Fruit fly (Drosophila melanogaster): ENCODE data around the gene Ids.
A peak's percentile ranks its signal among the peaks of the same experiment; 100 is the strongest.

Gene Ids

DNA sequence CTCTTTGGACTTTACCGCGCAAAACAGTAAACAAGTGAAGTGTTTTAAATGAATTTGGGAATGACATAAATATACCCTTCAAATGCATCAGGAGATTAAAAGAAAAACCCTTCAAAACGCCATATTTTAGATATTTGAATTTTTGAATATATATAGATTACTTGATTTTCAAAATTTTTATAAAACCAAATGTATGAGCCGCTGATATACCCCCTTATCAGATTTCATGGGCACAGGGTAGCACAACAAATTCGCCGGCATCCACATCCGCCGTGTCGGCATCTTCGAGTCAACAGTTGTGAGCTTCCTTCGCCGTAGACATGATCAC lies at the start of gene Ids (continued):
- peak; percentile 74 for TF ChIP-seq cyc (GFP tag; optimal IDR thresholded peaks at IDR 0.05)
- peak; percentile 65 for TF ChIP-seq Eip75B (GFP tag; optimal IDR thresholded peaks at IDR 0.05)
- TF ChIP-seq CG15336 (GFP tag; IDR thresholded peaks at IDR 0.05), result peak; percentile 85
- TF ChIP-seq Met (GFP tag; optimal IDR thresholded peaks at IDR 0.05), result peak; percentile 85
- TF ChIP-seq fd59A (GFP tag; optimal IDR thresholded peaks at IDR 0.05), result peak; percentile 30
- TF ChIP-seq CG9139 (GFP tag; optimal IDR thresholded peaks at IDR 0.05), result no peak
- TF ChIP-seq CG11762 (GFP tag; optimal IDR thresholded peaks at IDR 0.05; ENCODE audit: insufficient read depth), result peak; percentile 51

DNA sequence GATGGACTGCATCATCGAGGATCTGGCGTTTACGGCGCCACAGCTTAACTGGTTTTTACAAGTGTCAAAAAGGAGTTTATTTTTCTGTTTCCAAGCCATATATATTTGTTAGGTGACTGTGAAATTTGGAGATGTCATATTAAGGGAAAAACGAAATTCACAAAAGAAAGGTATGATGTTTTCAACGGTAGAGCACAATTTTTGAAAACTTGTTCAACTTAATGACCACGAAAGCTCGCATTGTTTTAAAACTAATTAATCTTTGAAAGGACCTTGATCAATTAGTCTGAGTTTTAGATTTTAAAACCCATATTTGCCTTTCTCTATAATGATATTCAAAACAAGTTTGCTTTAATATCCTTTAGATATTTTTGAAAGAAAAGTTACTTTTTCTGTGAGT lies 49.3 kb upstream of the Ids start, which contains the start of gene Strip:
Gene Strip (minus strand): TSS at position 101 of the 400 bp plus-strand sequence.
- TF ChIP-seq eg (GFP tag; IDR thresholded peaks at IDR 0.05), result no peak
- no peak for TF ChIP-seq CG11762 (GFP tag; optimal IDR thresholded peaks at IDR 0.05; ENCODE audit: insufficient read depth)
- TF ChIP-seq CG32006 (GFP tag; optimal IDR thresholded peaks at IDR 0.05), result no peak
- TF ChIP-seq esn (GFP tag; optimal IDR thresholded peaks at IDR 0.05), result no peak
- no peak for TF ChIP-seq CG3032 (tag; optimal IDR thresholded peaks at IDR 0.05)
- no peak for TF ChIP-seq CG6808 (GFP tag; optimal IDR thresholded peaks at IDR 0.05)
- TF ChIP-seq fkh (GFP tag; optimal IDR thresholded peaks at IDR 0.05), result no peak
- TF ChIP-seq CG10631 (GFP tag; optimal IDR thresholded peaks at IDR 0.05), result no peak
- no peak for TF ChIP-seq vri (GFP tag; optimal IDR thresholded peaks at IDR 0.05)
- TF ChIP-seq Ets96B (tag; optimal IDR thresholded peaks at IDR 0.05), result no peak
- TF ChIP-seq cyc (GFP tag; optimal IDR thresholded peaks at IDR 0.05), result no peak
- TF ChIP-seq CG8319 (GFP tag; optimal IDR thresholded peaks at IDR 0.05), result no peak
- TF ChIP-seq CG9139 (GFP tag; optimal IDR thresholded peaks at IDR 0.05), result no peak
- no peak for TF ChIP-seq Sox15 (GFP tag; optimal IDR thresholded peaks at IDR 0.05)
- TF ChIP-seq Eip78C (GFP tag), result no peak

DNA sequence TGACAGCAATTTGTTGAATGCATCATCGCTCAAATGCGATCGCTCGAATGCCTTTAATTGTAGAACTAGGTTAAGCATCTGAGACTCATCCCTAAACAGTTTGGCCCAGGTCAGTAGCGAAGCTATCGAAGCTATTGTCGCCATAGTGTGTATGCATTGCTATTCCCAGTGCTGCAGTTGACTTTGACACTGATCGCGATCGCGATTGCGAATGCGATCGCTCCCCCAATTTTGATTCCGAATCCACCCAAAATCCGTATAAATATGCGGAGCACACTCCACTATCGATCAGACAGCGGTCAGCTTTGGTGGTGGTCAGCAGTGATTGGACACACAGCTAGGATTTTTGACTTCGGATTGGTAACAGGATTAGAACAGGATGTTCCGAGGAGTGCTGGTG lies 48.3 kb upstream of the Ids start, which contains the start of gene CG14961:
Gene CG14961 (plus strand): TSS at position 301 of the 400 bp plus-strand sequence.
- TF ChIP-seq net (GFP tag; optimal IDR thresholded peaks at IDR 0.05), result no peak
- TF ChIP-seq CG8119 (GFP tag; IDR thresholded peaks at IDR 0.05), result 0 out of 3 replicates have a peak, but pooled peaks have one; percentile 3

DNA sequence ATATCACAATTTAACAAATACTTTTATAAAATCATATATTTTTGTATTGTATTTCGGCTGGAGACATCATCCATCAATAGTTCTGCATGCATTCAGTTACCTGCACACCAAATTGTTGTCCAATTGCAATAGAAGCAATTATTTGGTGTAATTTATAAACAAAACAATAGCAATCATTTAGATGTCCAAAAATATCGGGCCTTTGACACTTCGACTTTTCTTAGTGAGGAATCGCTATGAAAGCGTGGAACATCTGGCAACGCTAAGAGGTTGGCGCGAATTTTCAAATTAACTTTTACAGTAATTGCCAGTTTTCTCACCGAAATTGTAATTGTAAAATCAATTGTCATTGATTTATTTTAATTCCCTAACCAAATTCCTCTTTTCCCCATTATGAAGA lies 43.3 kb upstream of the Ids start, which contains the start of gene CG14969:
Gene CG14969 (minus strand): TSS at position 195 of the 400 bp plus-strand sequence.
- TF ChIP-seq esn (GFP tag; optimal IDR thresholded peaks at IDR 0.05) (peak; percentile 21), Ets21C (GFP tag; optimal IDR thresholded peaks at IDR 0.05) (no peak)

DNA sequence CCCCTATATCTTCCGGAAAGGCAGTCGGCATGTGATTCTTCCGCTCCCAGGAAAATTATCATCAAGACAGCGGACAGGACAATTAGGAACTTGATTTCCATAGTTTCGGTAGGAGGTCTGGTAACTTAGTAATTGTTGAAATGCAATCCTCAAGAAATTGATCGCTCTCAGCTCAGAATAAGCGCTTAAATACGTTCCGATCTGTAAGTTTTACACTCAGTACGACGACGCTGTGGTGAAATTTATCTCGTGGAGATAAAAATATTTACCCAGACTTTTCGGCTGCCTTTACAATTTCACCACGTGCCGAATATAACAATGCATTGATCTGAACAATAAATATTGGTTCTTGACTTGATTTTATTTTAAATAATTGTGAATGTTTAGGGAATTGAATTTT lies 42.4 kb upstream of the Ids start, which contains the start of gene Drsl1:
Gene Drsl1 (minus strand): TSS at position 101 of the 400 bp plus-strand sequence.
- TF ChIP-seq CG15336 (GFP tag; IDR thresholded peaks at IDR 0.05) (no peak), CG11294 (GFP tag; IDR thresholded peaks at IDR 0.05) (no peak), fd59A (GFP tag; optimal IDR thresholded peaks at IDR 0.05) (no peak), acj6 (GFP tag; optimal IDR thresholded peaks at IDR 0.05) (no peak), CG11902 (GFP tag; optimal IDR thresholded peaks at IDR 0.05) (no peak), Ets96B (tag; optimal IDR thresholded peaks at IDR 0.05) (no peak), Smox (GFP tag; optimal IDR thresholded peaks at IDR 0.05) (no peak), OdsH (GFP tag; optimal IDR thresholded peaks at IDR 0.05) (no peak), salr (GFP tag; optimal IDR thresholded peaks at IDR 0.05) (no peak), svp (GFP tag) (no peak), CG10669 (GFP tag; optimal IDR thresholded peaks at IDR 0.05) (no peak), CG6792 (GFP tag; optimal IDR thresholded peaks at IDR 0.05) (no peak)
